Worm (Caenorhabditis elegans): ENCODE data around the gene psf-1.

ce11 chrII:9990812-9991211 lies 22.3 kb downstream of the psf-1 start, which contains the start of gene lec-3:
- no peak for TF ChIP-seq ama-1 (optimal IDR thresholded peaks at IDR 0.05)
- TF ChIP-seq ama-1 (GFP tag; optimal IDR thresholded peaks at IDR 0.05): no peak
- TF ChIP-seq lsy-27 (tag; optimal IDR thresholded peaks at IDR 0.05; ENCODE audit: borderline replicate concordance, insufficient read depth): no peak
